Worm (Caenorhabditis elegans) whole organism, young adult: ENCODE measurements around the gene F53F4.4.

Experiments
- K11D2.4 ChIP-seq: fragments of 200-800 bp; sonication (Bioruptor generic); IDR thresholded peaks from 2 replicates; pipeline ENCODE4 v1.3.6; 2022; ENCODE audit warnings: missing genetic modification reagents, missing genetic modification characterization, missing compliant biosample characterization
- lin-35 ChIP-seq, 3 experiments: fragments of 150-350 bp in 2 of 3; sonication (generic microtip) in 1 of 3; optimal IDR thresholded peaks; 2 replicates each; lab custom pipeline; 2014 to 2018; ENCODE audit warnings: missing biosample characterization in 3 of 3, missing genetic modification characterization in 3 of 3, missing genetic modification reagents in 3 of 3
- tbx-9 ChIP-seq: sonication (generic microtip); optimal IDR thresholded peaks from 2 replicates; lab custom pipeline; 2016; ENCODE audit warnings: borderline replicate concordance, missing genetic modification characterization, inconsistent platforms, missing compliant biosample characterization
- zfh-2 ChIP-seq: fragments of 200-800 bp; sonication (Bioruptor generic); conservative IDR thresholded peaks from 2 replicates; pipeline ENCODE4 v1.3.6; 2022; ENCODE audit warnings: missing genetic modification reagents, missing genetic modification characterization, missing compliant biosample characterization

- TF ChIP-seq tbx-9 (tag; lab: Kevin White, UChicago) (no peak), K11D2.4 (GFP tag; lab: Robert Waterston, UW) (peak; percentile 68; the same call in 1 of the 2 replicates), zfh-2 (peak; percentile 77; the same call in 1 of the 2 replicates), lin-35 (GFP tag; optimal IDR thresholded peaks at IDR 0.05; lab: Kevin White, UChicago) (no peak)
Measured at ce11 chrV:13645848-13646578, 52.8 kb downstream of the F53F4.4 start.
